Worm (Caenorhabditis elegans) whole organism, L2 larva: ENCODE data around the gene cnc-1.

ENCODE experiments used
- Y55F3AM.14 ChIP-seq: fragments of 200-800 bp; sonication (Bioruptor generic); optimal IDR thresholded peaks from 2 replicates; lab custom pipeline; 2018; ENCODE audit warnings: mild to moderate bottlenecking, missing genetic modification characterization, missing compliant biosample characterization
- alr-1 ChIP-seq: fragments of 150-350 bp; optimal IDR thresholded peaks from 2 replicates; lab custom pipeline; 2014; ENCODE audit warnings: missing biosample characterization, missing genetic modification characterization
- aly-2 ChIP-seq: fragments of 150-350 bp; optimal IDR thresholded peaks from 2 replicates; lab custom pipeline; 2014; ENCODE audit warnings: missing biosample characterization, missing genetic modification characterization
- ama-1 ChIP-seq: fragments of 150-350 bp; optimal IDR thresholded peaks from 2 replicates; lab custom pipeline; 2018; ENCODE audit warnings: inconsistent platforms
- blmp-1 ChIP-seq: sonication (generic microtip); optimal IDR thresholded peaks from 2 replicates; lab custom pipeline; 2017; ENCODE audit warnings: missing genetic modification characterization, mild to moderate bottlenecking, missing compliant biosample characterization, antibody characterized with exemption, moderate library complexity; ENCODE audit not compliant: insufficient read depth
- ceh-16 ChIP-seq: fragments of 150-350 bp; optimal IDR thresholded peaks from 2 replicates; lab custom pipeline; 2014; ENCODE audit warnings: missing biosample characterization, missing genetic modification characterization
- ceh-82 ChIP-seq: fragments of 150-350 bp; optimal IDR thresholded peaks from 2 replicates; lab custom pipeline; 2014; ENCODE audit warnings: missing biosample characterization, missing genetic modification characterization
- crh-2 ChIP-seq: sonication (generic microtip); optimal IDR thresholded peaks from 2 replicates; lab custom pipeline; 2017; ENCODE audit warnings: missing biosample characterization, missing genetic modification characterization
- dmd-4 ChIP-seq: sonication (generic microtip); optimal IDR thresholded peaks from 2 replicates; lab custom pipeline; 2017; ENCODE audit warnings: missing biosample characterization, missing genetic modification characterization
- egl-27 ChIP-seq: sonication (generic microtip); optimal IDR thresholded peaks from 3 replicates; lab custom pipeline; 2017; ENCODE audit warnings: missing biosample characterization, missing genetic modification reagents, missing genetic modification characterization
- elt-1 ChIP-seq: fragments of 150-350 bp; optimal IDR thresholded peaks from 2 replicates; lab custom pipeline; 2014; ENCODE audit warnings: missing biosample characterization, missing genetic modification characterization
- fos-1 ChIP-seq: fragments of 150-350 bp; optimal IDR thresholded peaks from 2 replicates; lab custom pipeline; 2014; ENCODE audit warnings: missing biosample characterization, missing genetic modification characterization
- gmeb-1 ChIP-seq: fragments of 150-350 bp; optimal IDR thresholded peaks from 2 replicates; lab custom pipeline; 2014; ENCODE audit warnings: missing biosample characterization, missing genetic modification characterization
- lin-13 ChIP-seq: fragments of 150-350 bp; optimal IDR thresholded peaks from 2 replicates; lab custom pipeline; 2014; ENCODE audit warnings: missing biosample characterization, missing genetic modification reagents, missing genetic modification characterization
- lin-39 ChIP-seq: fragments of 150-350 bp; optimal IDR thresholded peaks from 2 replicates; lab custom pipeline; 2014; ENCODE audit warnings: missing biosample characterization, missing genetic modification reagents, missing genetic modification characterization
- lsy-2 ChIP-seq, 2 experiments: fragments of 150-350 bp in 1 of 2; sonication (generic microtip) in 1 of 2; optimal IDR thresholded peaks; 2 replicates each; lab custom pipeline; 2014 to 2017; ENCODE audit warnings: missing biosample characterization in 2 of 2, missing genetic modification characterization in 2 of 2
- mbf-1 ChIP-seq: sonication (generic microtip); optimal IDR thresholded peaks from 2 replicates; lab custom pipeline; 2017; ENCODE audit warnings: missing biosample characterization, missing genetic modification characterization
- nhr-11 ChIP-seq: fragments of 150-350 bp; optimal IDR thresholded peaks from 2 replicates; lab custom pipeline; 2014; ENCODE audit warnings: missing biosample characterization, missing genetic modification characterization
- nhr-237 ChIP-seq: fragments of 150-350 bp; optimal IDR thresholded peaks from 2 replicates; lab custom pipeline; 2014; ENCODE audit warnings: missing biosample characterization, missing genetic modification characterization
- nhr-25 ChIP-seq: fragments of 150-350 bp; sonication (generic microtip); optimal IDR thresholded peaks from 3 replicates; lab custom pipeline; 2014; ENCODE audit warnings: missing biosample characterization, missing genetic modification characterization
- nhr-6 ChIP-seq: fragments of 150-350 bp; optimal IDR thresholded peaks from 2 replicates; lab custom pipeline; 2014; ENCODE audit warnings: missing biosample characterization, missing genetic modification characterization
- nhr-77 ChIP-seq: fragments of 150-350 bp; optimal IDR thresholded peaks from 2 replicates; lab custom pipeline; 2014; ENCODE audit warnings: missing biosample characterization, missing genetic modification characterization
- peb-1 ChIP-seq: fragments of 150-350 bp; optimal IDR thresholded peaks from 2 replicates; lab custom pipeline; 2014; ENCODE audit warnings: missing biosample characterization, missing genetic modification characterization
- sem-4 ChIP-seq: fragments of 150-350 bp; optimal IDR thresholded peaks from 2 replicates; lab custom pipeline; 2014; ENCODE audit warnings: missing biosample characterization, missing genetic modification reagents, missing genetic modification characterization
- sma-3 ChIP-seq: sonication (generic microtip); optimal IDR thresholded peaks from 2 replicates; lab custom pipeline; 2016; ENCODE audit warnings: missing genetic modification reagents, missing genetic modification characterization, missing compliant biosample characterization
- sma-9 ChIP-seq, 2 experiments: fragments of 150-350 bp in 1 of 2; sonication (generic microtip) in 1 of 2; optimal IDR thresholded peaks; 2 replicates each; lab custom pipeline; 2014 to 2016; ENCODE audit warnings: missing genetic modification characterization in 2 of 2, mild to moderate bottlenecking in 1 of 2, missing biosample characterization in 1 of 2, missing compliant biosample characterization in 1 of 2, missing genetic modification reagents in 1 of 2, moderate library complexity in 1 of 2
- unc-39 ChIP-seq: fragments of 150-350 bp; optimal IDR thresholded peaks from 2 replicates; lab custom pipeline; 2014; ENCODE audit warnings: missing biosample characterization, missing genetic modification characterization
- unc-55 ChIP-seq: fragments of 150-350 bp; sonication (generic microtip); optimal IDR thresholded peaks from 3 replicates; lab custom pipeline; 2014; ENCODE audit warnings: missing biosample characterization, missing genetic modification reagents, missing genetic modification characterization
- zag-1 ChIP-seq: fragments of 150-350 bp; optimal IDR thresholded peaks from 2 replicates; lab custom pipeline; 2014; ENCODE audit warnings: missing biosample characterization, missing genetic modification characterization
- ztf-1 ChIP-seq: fragments of 200-800 bp; sonication (Bioruptor generic); conservative IDR thresholded peaks from 2 replicates; pipeline ENCODE4 v1.3.6; 2022; ENCODE audit warnings: missing genetic modification characterization, missing compliant biosample characterization

cnc-1 gene

ce11 chrV:1447079-1447478, 3.0 kb upstream of the cnc-1 start, which contains the start of gene cnc-4:
Gene cnc-4 (plus strand): TSS chrV:1447195.
- TF ChIP-seq nhr-77 (tag; lab: Kevin White, UChicago): no peak
- no peak for TF ChIP-seq egl-27 (tag; lab: Kevin White, UChicago)
- peak; percentile 56 for TF ChIP-seq sma-3
- TF ChIP-seq nhr-237 (tag; lab: Kevin White, UChicago): no peak
- TF ChIP-seq sma-9 (GFP tag; optimal IDR thresholded peaks at IDR 0.05; lab: Kevin White, UChicago): no peak
- TF ChIP-seq sma-9 (tag; optimal IDR thresholded peaks at IDR 0.05; lab: Kevin White, UChicago): no peak
- no peak for TF ChIP-seq crh-2 (tag; lab: Kevin White, UChicago)
- no peak for TF ChIP-seq nhr-25
- no peak for TF ChIP-seq dmd-4
- no peak for TF ChIP-seq gmeb-1
- TF ChIP-seq lin-39 (tag; lab: Kevin White, UChicago): no peak
- TF ChIP-seq unc-39: no peak
- no peak for TF ChIP-seq ceh-16 (tag; lab: Kevin White, UChicago)
- no peak for TF ChIP-seq blmp-1 (tag; lab: Kevin White, UChicago)
- no peak for TF ChIP-seq elt-1 (tag; lab: Kevin White, UChicago)
- peak; percentile 79 for TF ChIP-seq ama-1

- TF ChIP-seq Y55F3AM.14 (GFP tag; lab: Kevin White, UChicago): no peak
These were observed 1.0 kb upstream of the cnc-1 start, which contains the start of gene cnc-5 for ce11 chrV:1445081-1445480. Gene cnc-5 (plus strand): TSS chrV:1445381.

ce11 chrV:1442042-1442441, 2.0 kb downstream of the cnc-1 start, which contains the start of gene cnc-11:
Gene cnc-11 (plus strand): TSS chrV:1442342.
- no peak for TF ChIP-seq egl-27 (tag; lab: Kevin White, UChicago)
- TF ChIP-seq alr-1: no peak
- no peak for TF ChIP-seq lsy-2 (tag; optimal IDR thresholded peaks at IDR 0.05; lab: Kevin White, UChicago)
- TF ChIP-seq nhr-6 (tag; lab: Kevin White, UChicago): no peak
- TF ChIP-seq peb-1: no peak
- no peak for TF ChIP-seq sma-9 (GFP tag; optimal IDR thresholded peaks at IDR 0.05; lab: Kevin White, UChicago)
- no peak for TF ChIP-seq sma-9 (tag; optimal IDR thresholded peaks at IDR 0.05; lab: Kevin White, UChicago)
- TF ChIP-seq nhr-11 (tag; lab: Kevin White, UChicago): no peak
- no peak for TF ChIP-seq ztf-1
- TF ChIP-seq Y55F3AM.14 (GFP tag; lab: Kevin White, UChicago): no peak
- no peak for TF ChIP-seq lin-13
- no peak for TF ChIP-seq zag-1 (tag; lab: Kevin White, UChicago)
- no peak for TF ChIP-seq nhr-77 (tag; lab: Kevin White, UChicago)
- no peak for TF ChIP-seq mbf-1
- no peak for TF ChIP-seq unc-55 (GFP tag; lab: Kevin White, UChicago)
- no peak for TF ChIP-seq fos-1 (tag; lab: Kevin White, UChicago)
- TF ChIP-seq ceh-82: no peak
- no peak for TF ChIP-seq sem-4 (tag; lab: Kevin White, UChicago)
- TF ChIP-seq, all 48 proteins: peak for 0

ce11 chrV:1438832-1439231, 5.2 kb downstream of the cnc-1 start, which contains the start of gene R09B5.11:
Gene R09B5.11 (plus strand): TSS chrV:1439205.
- TF ChIP-seq aly-2 (tag; lab: Kevin White, UChicago): no peak
- TF ChIP-seq sma-9 (GFP tag; optimal IDR thresholded peaks at IDR 0.05; lab: Kevin White, UChicago): peak; percentile 8
- no peak for TF ChIP-seq sma-9 (tag; optimal IDR thresholded peaks at IDR 0.05; lab: Kevin White, UChicago)
- TF ChIP-seq nhr-25: peak; percentile 19
- no peak for TF ChIP-seq ceh-82
- no peak for TF ChIP-seq fos-1 (tag; lab: Kevin White, UChicago)
- TF ChIP-seq gmeb-1: peak; percentile 16
- TF ChIP-seq sma-3: peak; percentile 41

ce11 chrV:1438205-1438604, 5.9 kb downstream of the cnc-1 start:
- TF ChIP-seq nhr-25 (peak; percentile 10), lsy-2 (tag; optimal IDR thresholded peaks at IDR 0.05; lab: Kevin White, UChicago) (no peak)

- peak; percentile 13 for TF ChIP-seq gmeb-1
- TF ChIP-seq sma-9 (GFP tag; optimal IDR thresholded peaks at IDR 0.05; lab: Kevin White, UChicago): no peak
- TF ChIP-seq sma-9 (tag; optimal IDR thresholded peaks at IDR 0.05; lab: Kevin White, UChicago): no peak
- TF ChIP-seq, all 48 proteins: peak for 1
These were observed 9.0 kb downstream of the cnc-1 start for ce11 chrV:1435106-1435505.
